Worm (Caenorhabditis elegans) whole organism, young adult: ENCODE measurements around the gene D1025.1.
A peak's percentile ranks its signal among the peaks of the same experiment; 100 is the strongest.

Source experiments
- B0019.2 ChIP-seq: fragments of 200-800 bp; sonication (Bioruptor generic); conservative IDR thresholded peaks from 2 replicates; pipeline ENCODE4 v1.3.6; 2022; ENCODE audit warnings: missing genetic modification reagents, missing genetic modification characterization, missing compliant biosample characterization
- B0261.1 ChIP-seq: sonication (generic microtip); optimal IDR thresholded peaks from 2 replicates; lab custom pipeline; 2016; ENCODE audit warnings: mild to moderate bottlenecking, missing genetic modification characterization, moderate library complexity, missing compliant biosample characterization
- B0336.3 ChIP-seq: fragments of 200-800 bp; sonication (Bioruptor generic); IDR thresholded peaks from 2 replicates; pipeline ENCODE4 v1.3.6; 2022; ENCODE audit warnings: missing genetic modification characterization, missing compliant biosample characterization
- F10E7.11 ChIP-seq: sonication (generic microtip); optimal IDR thresholded peaks from 2 replicates; lab custom pipeline; 2017; ENCODE audit warnings: mild to moderate bottlenecking, missing genetic modification characterization, moderate library complexity, missing compliant biosample characterization
- F22D6.2 ChIP-seq: sonication (generic microtip); optimal IDR thresholded peaks from 2 replicates; lab custom pipeline; 2016; ENCODE audit warnings: mild to moderate bottlenecking, missing genetic modification characterization, missing compliant biosample characterization
- F39B2.1 ChIP-seq: fragments of 200-800 bp; sonication (Bioruptor generic); IDR thresholded peaks from 2 replicates; pipeline ENCODE4 v1.3.6; 2022; ENCODE audit warnings: missing genetic modification reagents, missing genetic modification characterization, missing compliant biosample characterization
- F57C9.4 ChIP-seq: sonication (generic microtip); optimal IDR thresholded peaks from 2 replicates; lab custom pipeline; 2017; ENCODE audit warnings: mild to moderate bottlenecking, missing genetic modification characterization, missing compliant biosample characterization
- Y56A3A.18 ChIP-seq: fragments of 200-800 bp; sonication (Bioruptor generic); IDR thresholded peaks from 2 replicates; pipeline ENCODE4 v1.3.6; 2022; ENCODE audit warnings: missing genetic modification reagents, missing genetic modification characterization, missing compliant biosample characterization
- ZK185.1 ChIP-seq: sonication (generic microtip); optimal IDR thresholded peaks from 2 replicates; lab custom pipeline; 2016; ENCODE audit warnings: mild to moderate bottlenecking, missing genetic modification characterization, missing compliant biosample characterization; ENCODE audit not compliant: poor library complexity, severe bottlenecking
- aptf-2 ChIP-seq: fragments of 200-800 bp; sonication (Bioruptor generic); conservative IDR thresholded peaks from 2 replicates; pipeline ENCODE4 v1.3.6; 2022; ENCODE audit warnings: missing genetic modification reagents, missing genetic modification characterization, missing compliant biosample characterization
- attf-5 ChIP-seq: fragments of 200-800 bp; sonication (Bioruptor generic); optimal IDR thresholded peaks from 2 replicates; lab custom pipeline; 2018; ENCODE audit warnings: mild to moderate bottlenecking, missing genetic modification characterization, missing compliant biosample characterization
- ceh-100 ChIP-seq: fragments of 200-800 bp; sonication (Bioruptor generic); IDR thresholded peaks from 2 replicates; pipeline ENCODE4 v1.3.6; 2022; ENCODE audit warnings: missing genetic modification reagents, missing genetic modification characterization, missing compliant biosample characterization
- ceh-27 ChIP-seq: fragments of 200-800 bp; sonication (Bioruptor generic); optimal IDR thresholded peaks from 2 replicates; lab custom pipeline; 2018; ENCODE audit warnings: mild to moderate bottlenecking, missing genetic modification characterization, moderate library complexity, missing compliant biosample characterization
- ceh-40 ChIP-seq: fragments of 200-800 bp; sonication (Bioruptor generic); IDR thresholded peaks from 2 replicates; pipeline ENCODE4 v1.3.6; 2022; ENCODE audit warnings: missing genetic modification characterization, missing compliant biosample characterization
- ceh-58 ChIP-seq: fragments of 200-800 bp; sonication (Bioruptor generic); IDR thresholded peaks from 2 replicates; pipeline ENCODE4 v1.3.6; 2022; ENCODE audit warnings: missing genetic modification characterization, missing compliant biosample characterization
- dox-1 ChIP-seq: fragments of 200-800 bp; sonication (Bioruptor generic); IDR thresholded peaks from 2 replicates; pipeline ENCODE4 v1.3.6; 2022; ENCODE audit warnings: missing genetic modification reagents, missing genetic modification characterization, missing compliant biosample characterization
- efl-1 ChIP-seq: fragments of 150-350 bp; optimal IDR thresholded peaks from 2 replicates; lab custom pipeline; 2014; ENCODE audit warnings: missing biosample characterization, missing genetic modification reagents, missing genetic modification characterization
- egl-44 ChIP-seq: fragments of 200-800 bp; sonication (Bioruptor generic); IDR thresholded peaks from 2 replicates; pipeline ENCODE4 v1.3.6; 2022; ENCODE audit warnings: missing genetic modification reagents, missing genetic modification characterization, missing compliant biosample characterization
- gei-17 ChIP-seq: fragments of 200-800 bp; sonication (Bioruptor generic); optimal IDR thresholded peaks from 2 replicates; lab custom pipeline; 2018; ENCODE audit warnings: mild to moderate bottlenecking, missing genetic modification characterization, missing compliant biosample characterization
- him-1 ChIP-seq: sonication (generic microtip); optimal IDR thresholded peaks from 2 replicates; lab custom pipeline; 2016; ENCODE audit warnings: missing genotype, missing genetic modification reagents, missing genetic modification characterization, missing compliant biosample characterization
- hmg-1.2 ChIP-seq: fragments of 200-800 bp; sonication (Bioruptor generic); IDR thresholded peaks from 2 replicates; pipeline ENCODE4 v1.3.6; 2022; ENCODE audit warnings: missing genetic modification reagents, missing genetic modification characterization, missing compliant biosample characterization
- hmg-20 ChIP-seq: fragments of 200-800 bp; sonication (Bioruptor generic); IDR thresholded peaks from 2 replicates; pipeline ENCODE4 v1.3.6; 2022; ENCODE audit warnings: missing genetic modification reagents, missing genetic modification characterization, missing compliant biosample characterization
- let-607 ChIP-seq, 2 experiments: fragments of 200-800 bp in 1 of 2; sonication (Bioruptor generic) in 1 of 2; sonication (generic microtip) in 1 of 2; optimal IDR thresholded peaks; 2 replicates each; lab custom pipeline; 2016 to 2018; ENCODE audit warnings: mild to moderate bottlenecking in 2 of 2, missing compliant biosample characterization in 2 of 2, missing genetic modification characterization in 2 of 2, moderate library complexity in 2 of 2, missing genotype in 1 of 2
- lin-26 ChIP-seq: fragments of 200-800 bp; sonication (Bioruptor generic); IDR thresholded peaks from 2 replicates; pipeline ENCODE4 v1.3.6; 2022; ENCODE audit warnings: missing genetic modification reagents, missing genetic modification characterization, missing compliant biosample characterization
- lin-35 ChIP-seq, 3 experiments: fragments of 150-350 bp in 2 of 3; sonication (generic microtip) in 1 of 3; optimal IDR thresholded peaks; 2 replicates each; lab custom pipeline; 2014 to 2018; ENCODE audit warnings: missing biosample characterization in 3 of 3, missing genetic modification characterization in 3 of 3, missing genetic modification reagents in 3 of 3
- lin-40 ChIP-seq: sonication (generic microtip); optimal IDR thresholded peaks from 2 replicates; lab custom pipeline; 2016; ENCODE audit warnings: missing genetic modification characterization, mild to moderate bottlenecking, missing compliant biosample characterization, missing genotype, missing genetic modification reagents
- lin-54 ChIP-seq: fragments of 200-800 bp; sonication (Bioruptor generic); optimal IDR thresholded peaks from 2 replicates; lab custom pipeline; 2018; ENCODE audit warnings: mild to moderate bottlenecking, missing genetic modification characterization, missing compliant biosample characterization
- lsy-27 ChIP-seq: sonication (generic microtip); optimal IDR thresholded peaks from 2 replicates; lab custom pipeline; 2017; ENCODE audit warnings: missing genetic modification characterization, mild to moderate bottlenecking, missing compliant biosample characterization, antibody characterized with exemption, missing genotype, borderline replicate concordance; ENCODE audit not compliant: insufficient read depth
- madf-10 ChIP-seq: sonication (generic microtip); optimal IDR thresholded peaks from 2 replicates; lab custom pipeline; 2016; ENCODE audit warnings: mild to moderate bottlenecking, missing genetic modification characterization, missing compliant biosample characterization
- madf-3 ChIP-seq: fragments of 200-800 bp; sonication (Bioruptor generic); IDR thresholded peaks from 2 replicates; pipeline ENCODE4 v1.3.6; 2022; ENCODE audit warnings: missing genetic modification reagents, missing genetic modification characterization, missing compliant biosample characterization
- madf-6 ChIP-seq: fragments of 200-800 bp; sonication (Bioruptor generic); IDR thresholded peaks from 2 replicates; pipeline ENCODE4 v1.3.6; 2022; ENCODE audit warnings: missing genetic modification reagents, missing genetic modification characterization, missing compliant biosample characterization
- mcd-1 ChIP-seq: fragments of 200-800 bp; sonication (Bioruptor generic); IDR thresholded peaks from 2 replicates; pipeline ENCODE4 v1.3.6; 2022; ENCODE audit warnings: missing genetic modification reagents, missing genetic modification characterization, missing compliant biosample characterization
- nhr-80 ChIP-seq: sonication (generic microtip); optimal IDR thresholded peaks from 2 replicates; lab custom pipeline; 2016; ENCODE audit warnings: missing genetic modification characterization, missing compliant biosample characterization
- pbrm-1 ChIP-seq: fragments of 200-800 bp; sonication (Bioruptor generic); IDR thresholded peaks from 2 replicates; pipeline ENCODE4 v1.3.6; 2022; ENCODE audit warnings: missing genetic modification reagents, missing genetic modification characterization, missing compliant biosample characterization
- pha-4 ChIP-seq: fragments of 150-350 bp; sonication (generic microtip); optimal IDR thresholded peaks from 2 replicates; lab custom pipeline; 2014; ENCODE audit warnings: missing biosample characterization, missing genetic modification reagents, missing genetic modification characterization
- rcor-1 ChIP-seq: fragments of 200-800 bp; sonication (Bioruptor generic); IDR thresholded peaks from 2 replicates; pipeline ENCODE4 v1.3.6; 2022; ENCODE audit warnings: missing genetic modification reagents, missing genetic modification characterization, missing compliant biosample characterization
- rec-8 ChIP-seq, 2 experiments: sonication (generic microtip); optimal IDR thresholded peaks; 2 replicates each; lab custom pipeline; 2016; ENCODE audit warnings: mild to moderate bottlenecking in 2 of 2, missing genetic modification characterization in 2 of 2, missing genetic modification reagents in 2 of 2, missing genotype in 2 of 2, missing biosample characterization in 1 of 2, missing compliant biosample characterization in 1 of 2, moderate library complexity in 1 of 2
- snpc-1.3 ChIP-seq: sonication (generic microtip); optimal IDR thresholded peaks from 2 replicates; lab custom pipeline; 2017; ENCODE audit warnings: missing genetic modification characterization, mild to moderate bottlenecking, missing compliant biosample characterization, antibody characterized with exemption, moderate library complexity, missing genotype, missing genetic modification reagents; ENCODE audit not compliant: insufficient read depth
- snpc-3.4 ChIP-seq: sonication (generic microtip); optimal IDR thresholded peaks from 2 replicates; lab custom pipeline; 2017; ENCODE audit warnings: missing genetic modification characterization, mild to moderate bottlenecking, missing compliant biosample characterization, antibody characterized with exemption, moderate library complexity, missing genotype, missing genetic modification reagents
- snpc-4 ChIP-seq, 5 experiments: fragments of 150-350 bp in 1 of 5; sonication (generic microtip) in 4 of 5; optimal IDR thresholded peaks; 2 replicates each; lab custom pipeline; 2014 to 2018; ENCODE audit warnings: missing genetic modification characterization in 5 of 5, missing biosample characterization in 3 of 5, antibody characterized with exemption in 2 of 5, mild to moderate bottlenecking in 2 of 5, missing compliant biosample characterization in 2 of 5, missing genotype in 2 of 5, moderate library complexity in 2 of 5, missing genetic modification reagents in 1 of 5
- tbp1 ChIP-seq: fragments of 200-800 bp; sonication (Bioruptor generic); optimal IDR thresholded peaks from 2 replicates; lab custom pipeline; 2018; ENCODE audit warnings: mild to moderate bottlenecking, missing genetic modification characterization, missing compliant biosample characterization
- tbx-9 ChIP-seq: sonication (generic microtip); optimal IDR thresholded peaks from 2 replicates; lab custom pipeline; 2016; ENCODE audit warnings: borderline replicate concordance, missing genetic modification characterization, inconsistent platforms, missing compliant biosample characterization
- unc-130 ChIP-seq: sonication (generic microtip); optimal IDR thresholded peaks from 2 replicates; lab custom pipeline; 2016; ENCODE audit warnings: missing genetic modification reagents, missing genetic modification characterization, missing compliant biosample characterization
- xnd-1 ChIP-seq: sonication (generic microtip); optimal IDR thresholded peaks from 2 replicates; lab custom pipeline; 2016; ENCODE audit warnings: missing genotype, missing genetic modification reagents, missing genetic modification characterization, missing compliant biosample characterization
- zfh-2 ChIP-seq: fragments of 200-800 bp; sonication (Bioruptor generic); conservative IDR thresholded peaks from 2 replicates; pipeline ENCODE4 v1.3.6; 2022; ENCODE audit warnings: missing genetic modification reagents, missing genetic modification characterization, missing compliant biosample characterization
- ztf-18 ChIP-seq: sonication (generic microtip); optimal IDR thresholded peaks from 2 replicates; lab custom pipeline; 2016; ENCODE audit warnings: missing genotype, mild to moderate bottlenecking, missing genetic modification characterization, missing compliant biosample characterization
- ztf-26 ChIP-seq: sonication (generic microtip); optimal IDR thresholded peaks from 2 replicates; lab custom pipeline; 2017; ENCODE audit warnings: missing genetic modification characterization, missing compliant biosample characterization

The D1025.1 gene

DNA sequence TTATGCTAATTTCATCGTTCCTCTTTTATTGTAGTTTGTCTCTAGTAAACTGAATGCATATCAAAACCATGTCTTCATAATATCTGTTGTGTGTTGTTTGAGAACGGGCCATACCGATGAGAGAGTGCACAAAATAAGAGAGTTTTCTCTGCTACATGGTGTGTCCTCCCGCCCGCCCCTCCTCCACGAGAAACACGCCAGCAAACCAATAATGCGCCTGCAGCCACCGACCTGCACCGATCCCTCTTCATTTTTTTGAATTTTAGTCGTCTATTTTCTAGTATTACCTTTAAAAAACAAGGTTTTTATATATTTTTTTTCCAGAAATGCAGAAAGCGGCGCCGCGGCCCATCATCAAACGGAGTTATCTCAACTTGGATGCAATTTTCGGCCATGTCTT, 40.3 kb upstream of the D1025.1 start, which contains the start of gene gfi-3:
Gene gfi-3 (plus strand): TSS at position 325 of the 400 bp plus-strand sequence.
- peak; percentile 65 for TF ChIP-seq ZK185.1 (tag; lab: Kevin White, UChicago)
- TF ChIP-seq B0019.2 (GFP tag; lab: Robert Waterston, UW), result no peak
- peak; percentile 74 for TF ChIP-seq dox-1 (GFP tag; lab: Robert Waterston, UW)
- TF ChIP-seq hmg-1.2, result peak; percentile 79
- TF ChIP-seq tbx-9 (tag; lab: Kevin White, UChicago), result no peak
- TF ChIP-seq lin-35 (GFP tag; optimal IDR thresholded peaks at IDR 0.05; lab: Kevin White, UChicago), result peak in 1 of 3 experiments; percentile 71
- peak; percentile 69 for TF ChIP-seq mcd-1 (GFP tag; lab: Robert Waterston, UW)
- 0 out of 2 replicates have a peak, but pooled peaks have one; percentile 37 for TF ChIP-seq B0336.3 (GFP tag; lab: Robert Waterston, UW)
- TF ChIP-seq lsy-27 (tag; lab: Kevin White, UChicago), result no peak
- TF ChIP-seq rec-8 (tag; optimal IDR thresholded peaks at IDR 0.05; lab: Kevin White, UChicago), result no peak
- no peak for TF ChIP-seq F22D6.2 (tag; lab: Kevin White, UChicago)
- TF ChIP-seq ztf-18 (tag; lab: Kevin White, UChicago), result peak; percentile 94
- peak; percentile 72 for TF ChIP-seq hmg-20 (GFP tag; lab: Robert Waterston, UW)
- peak; percentile 70 for TF ChIP-seq ceh-27 (GFP tag; lab: Kevin White, UChicago)
- 0 out of 2 replicates have a peak, but pooled peaks have one; percentile 11 for TF ChIP-seq ceh-100 (GFP tag; lab: Robert Waterston, UW)
- peak; percentile 63 for TF ChIP-seq tbp1 (GFP tag; lab: Kevin White, UChicago)
- TF ChIP-seq attf-5 (GFP tag; lab: Kevin White, UChicago), result peak; percentile 74
- peak; percentile 25 for TF ChIP-seq madf-10
- TF ChIP-seq rcor-1, result 0 out of 2 replicates have a peak, but pooled peaks have one; percentile 32
- TF ChIP-seq F57C9.4 (tag; lab: Kevin White, UChicago), result no peak
- no peak for TF ChIP-seq snpc-1.3 (tag; lab: Kevin White, UChicago)
- no peak for TF ChIP-seq him-1 (tag; lab: Kevin White, UChicago)
- peak; percentile 37 for TF ChIP-seq lin-54 (GFP tag; lab: Kevin White, UChicago)
- peak; percentile 84 for TF ChIP-seq lin-40 (tag; lab: Kevin White, UChicago)
- 0 out of 2 replicates have a peak, but pooled peaks have one; percentile 20 for TF ChIP-seq madf-3
- peak; percentile 39 for TF ChIP-seq ztf-26 (tag; lab: Kevin White, UChicago)
- no peak for TF ChIP-seq egl-44
- TF ChIP-seq pha-4 (tag; lab: Kevin White, UChicago), result no peak
- no peak for TF ChIP-seq unc-130
- TF ChIP-seq ceh-40, result no peak
- no peak for TF ChIP-seq Y56A3A.18 (GFP tag; lab: Robert Waterston, UW)
- peak; percentile 32 for TF ChIP-seq B0261.1 (tag; lab: Kevin White, UChicago)
- no peak for TF ChIP-seq madf-6 (GFP tag; lab: Robert Waterston, UW)
- no peak for TF ChIP-seq lin-26
- TF ChIP-seq ceh-58 (GFP tag; lab: Robert Waterston, UW), result no peak
- no peak for TF ChIP-seq F10E7.11 (tag; lab: Kevin White, UChicago)
- TF ChIP-seq efl-1 (GFP tag; lab: Kevin White, UChicago), result peak; percentile 20
- peak; percentile 70 for TF ChIP-seq nhr-80 (tag; lab: Kevin White, UChicago)
- no peak for TF ChIP-seq xnd-1 (tag; lab: Kevin White, UChicago)
- no peak for TF ChIP-seq aptf-2
- peak in 1 of 2 experiments; percentile 11 for TF ChIP-seq let-607 (tag; optimal IDR thresholded peaks at IDR 0.05; lab: Kevin White, UChicago)
- peak; percentile 76 for TF ChIP-seq pbrm-1 (GFP tag; lab: Robert Waterston, UW)
- peak; percentile 77 for TF ChIP-seq zfh-2 (GFP tag; lab: Robert Waterston, UW)
- no peak for TF ChIP-seq snpc-4 (GFP tag; optimal IDR thresholded peaks at IDR 0.05; lab: Kevin White, UChicago)
- peak; percentile 67 to 92 (median 89) for TF ChIP-seq snpc-4 (tag; optimal IDR thresholded peaks at IDR 0.05; lab: Kevin White, UChicago)
- TF ChIP-seq gei-17, result peak; percentile 35
- TF ChIP-seq F39B2.1 (GFP tag; lab: Robert Waterston, UW), result no peak
- TF ChIP-seq snpc-3.4, result peak; percentile 2
